Worm (Caenorhabditis elegans) whole organism, L3 larva: ENCODE data around the gene sysm-1.

Experiments used
- ZK546.5 ChIP-seq: sonication (generic microtip); optimal IDR thresholded peaks from 2 replicates; lab custom pipeline; 2017; ENCODE audit warnings: missing biosample characterization, missing genetic modification characterization
- egl-27 ChIP-seq: sonication (generic microtip); optimal IDR thresholded peaks from 4 replicates; lab custom pipeline; 2017; ENCODE audit warnings: missing biosample characterization, missing genetic modification reagents, missing genetic modification characterization
- lin-39 ChIP-seq: fragments of 150-350 bp; optimal IDR thresholded peaks from 2 replicates; lab custom pipeline; 2018; ENCODE audit warnings: missing biosample characterization, missing genetic modification reagents, missing genetic modification characterization
- nhr-28 ChIP-seq: fragments of 150-350 bp; optimal IDR thresholded peaks from 2 replicates; lab custom pipeline; 2014; ENCODE audit warnings: missing biosample characterization, missing genetic modification characterization

DNA sequence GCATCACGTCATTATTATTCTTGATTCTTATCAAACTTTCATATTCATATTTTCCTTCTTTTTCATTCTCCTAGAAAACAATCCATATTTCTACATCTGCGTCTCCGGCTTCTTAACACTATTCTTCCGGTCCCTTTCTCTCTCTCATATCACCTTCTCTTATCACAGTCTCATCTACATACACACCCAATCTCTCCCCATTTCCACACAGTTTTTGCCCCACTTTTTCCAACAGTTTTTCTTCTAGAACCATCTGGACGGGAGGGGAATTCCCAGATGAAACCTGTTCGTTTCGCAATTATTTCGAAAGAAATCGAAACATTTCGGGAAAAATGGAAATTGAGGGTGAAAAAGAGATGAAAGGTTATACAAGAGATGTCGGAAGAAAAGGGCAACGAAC lies 45.1 kb upstream of the sysm-1 start:
- no peak for TF ChIP-seq lin-39
- TF ChIP-seq ZK546.5 (tag; lab: Kevin White, UChicago) = no peak
- TF ChIP-seq nhr-28 = no peak
- no peak for TF ChIP-seq egl-27 (tag; lab: Kevin White, UChicago)
